ENCODE assay signal across 1 fruit fly cellular context in the genomic region with DNA sequence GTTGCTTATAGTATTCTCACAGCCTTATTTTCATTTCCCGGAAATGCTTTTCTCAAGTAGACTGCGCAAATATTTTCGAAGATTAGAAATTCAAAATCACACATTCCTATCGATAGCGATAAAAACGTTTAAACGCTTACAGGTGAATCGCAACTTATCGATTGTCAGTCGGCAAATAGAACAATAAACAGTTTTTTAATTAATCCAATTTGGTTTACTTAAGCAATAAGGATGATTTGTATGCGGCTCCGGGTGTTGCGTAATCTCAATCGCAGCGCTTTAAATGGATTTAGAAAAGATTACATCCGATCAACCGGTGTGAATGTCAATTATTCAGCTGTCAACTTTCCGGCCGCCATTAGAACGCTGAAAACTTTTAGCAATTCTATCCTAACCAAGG.
TF ChIP-seq lines count a peak whose summit lies in the region.

CG6180 (plus strand) TSS at position 122 of the 400 bp plus-strand sequence.
CG15484 (minus strand) TSS at position 172 of the 400 bp plus-strand sequence.

TF ChIP-seq in whole organism, embryonic, 481 proteins besides CTCF, POLR2A, EP300 and RAD21 (continued from another document and continues in another):
- no peak for TF ChIP-seq Gsc (GFP tag; IDR thresholded peaks at IDR 0.05; lab: Robert Waterston, UW)
- TF ChIP-seq Xrp1 (GFP tag; IDR thresholded peaks at IDR 0.05; lab: Robert Waterston, UW): no peak
- TF ChIP-seq Hr39 (optimal IDR thresholded peaks at IDR 0.05; lab: Kevin White, UChicago): no peak
- TF ChIP-seq CG15011 (GFP tag; optimal IDR thresholded peaks at IDR 0.05; lab: Kevin White, UChicago): no peak
- TF ChIP-seq disco-r (GFP tag; optimal IDR thresholded peaks at IDR 0.05; lab: Kevin White, UChicago): no peak
- 0 out of 3 replicates have a peak, but pooled peaks have one; percentile 15 for TF ChIP-seq CG7963 (GFP tag; IDR thresholded peaks at IDR 0.05; lab: Robert Waterston, UW; ENCODE audit: partially characterized antibody)
- 0 out of 3 replicates have a peak, but pooled peaks have one; percentile 28 for TF ChIP-seq zfh1 (GFP tag; IDR thresholded peaks at IDR 0.05; lab: Robert Waterston, UW)
- TF ChIP-seq B-H2 (GFP tag; optimal IDR thresholded peaks at IDR 0.05; lab: Kevin White, UChicago): no peak
- TF ChIP-seq CG7928 (GFP tag; optimal IDR thresholded peaks at IDR 0.05; lab: Kevin White, UChicago): no peak
- TF ChIP-seq Med (GFP tag; lab: Kevin White, UChicago): peak; percentile 83
- TF ChIP-seq gfzf (GFP tag; optimal IDR thresholded peaks at IDR 0.05; lab: Kevin White, UChicago): peak; percentile 13
- TF ChIP-seq ato (GFP tag; IDR thresholded peaks at IDR 0.05; lab: Robert Waterston, UW; ENCODE audit: partially characterized antibody): peak; percentile 24; the same call in 1 of the 2 replicates
- TF ChIP-seq nerfin-1 (tag; optimal IDR thresholded peaks at IDR 0.05; lab: Kevin White, UChicago): no peak
- TF ChIP-seq Ravus (GFP tag; IDR thresholded peaks at IDR 0.05; lab: Robert Waterston, UW): no peak
- TF ChIP-seq HmgD (GFP tag; optimal IDR thresholded peaks at IDR 0.05; lab: Kevin White, UChicago): no peak
- no peak for TF ChIP-seq shn (GFP tag; optimal IDR thresholded peaks at IDR 0.05; lab: Kevin White, UChicago)
- TF ChIP-seq eve (GFP tag; optimal IDR thresholded peaks at IDR 0.05; lab: Kevin White, UChicago): no peak
- no peak for TF ChIP-seq wor (GFP tag; IDR thresholded peaks at IDR 0.05; lab: Robert Waterston, UW)
- no peak for TF ChIP-seq CG13894 (tag; optimal IDR thresholded peaks at IDR 0.05; lab: Kevin White, UChicago)
- no peak for TF ChIP-seq mld (GFP tag; IDR thresholded peaks at IDR 0.05; lab: Robert Waterston, UW; ENCODE audit: partially characterized antibody)
- TF ChIP-seq CG4617 (GFP tag; optimal IDR thresholded peaks at IDR 0.05; lab: Kevin White, UChicago; ENCODE audit: borderline replicate concordance): peak; percentile 47
- peak; percentile 58 for TF ChIP-seq Scr (GFP tag; IDR thresholded peaks at IDR 0.05; lab: Robert Waterston, UW; ENCODE audit: partially characterized antibody)
- no peak for TF ChIP-seq sim (GFP tag; IDR thresholded peaks at IDR 0.05; lab: Robert Waterston, UW)
- no peak for TF ChIP-seq bcd (GFP tag; optimal IDR thresholded peaks at IDR 0.05; lab: Kevin White, UChicago)
- no peak for TF ChIP-seq CG10431 (GFP tag; optimal IDR thresholded peaks at IDR 0.05; lab: Kevin White, UChicago)
- no peak for TF ChIP-seq CG18619 (GFP tag; optimal IDR thresholded peaks at IDR 0.05; lab: Kevin White, UChicago)
- TF ChIP-seq YL-1 (GFP tag; optimal IDR thresholded peaks at IDR 0.05; lab: Kevin White, UChicago): no peak
- no peak for TF ChIP-seq ci (GFP tag; IDR thresholded peaks at IDR 0.05; lab: Robert Waterston, UW)
- TF ChIP-seq otp (GFP tag; IDR thresholded peaks at IDR 0.05; lab: Robert Waterston, UW): no peak
- no peak for TF ChIP-seq zf30C (GFP tag; optimal IDR thresholded peaks at IDR 0.05; lab: Kevin White, UChicago)
- no peak for TF ChIP-seq Taf1 (GFP tag; IDR thresholded peaks at IDR 0.05; lab: Robert Waterston, UW)
- peak; percentile 17 for TF ChIP-seq zen (tag; optimal IDR thresholded peaks at IDR 0.05; lab: Kevin White, UChicago)
- TF ChIP-seq CG17385 (GFP tag; optimal IDR thresholded peaks at IDR 0.05; lab: Kevin White, UChicago): peak; percentile 22
- TF ChIP-seq H2.0 (GFP tag; IDR thresholded peaks at IDR 0.05; lab: Robert Waterston, UW): no peak
- no peak for TF ChIP-seq org-1 (GFP tag; optimal IDR thresholded peaks at IDR 0.05; lab: Kevin White, UChicago)
- peak; percentile 48; the same call in 2 of the 3 replicates for TF ChIP-seq CG34224 (GFP tag; IDR thresholded peaks at IDR 0.05; lab: Robert Waterston, UW; ENCODE audit: partially characterized antibody)
- TF ChIP-seq Doc2 (GFP tag; IDR thresholded peaks at IDR 0.05; lab: Robert Waterston, UW): no peak
- TF ChIP-seq phol (tag; optimal IDR thresholded peaks at IDR 0.05; lab: Kevin White, UChicago): peak; percentile 89
- TF ChIP-seq CG16863 (GFP tag; optimal IDR thresholded peaks at IDR 0.05; lab: Kevin White, UChicago): no peak
- TF ChIP-seq fd102C (GFP tag; optimal IDR thresholded peaks at IDR 0.05; lab: Kevin White, UChicago): no peak
- no peak for TF ChIP-seq jigr1 (GFP tag; IDR thresholded peaks at IDR 0.05; lab: Robert Waterston, UW)
- TF ChIP-seq CG4282 (GFP tag; optimal IDR thresholded peaks at IDR 0.05; lab: Kevin White, UChicago): no peak
- no peak for TF ChIP-seq tin (GFP tag; optimal IDR thresholded peaks at IDR 0.05; lab: Kevin White, UChicago)
- no peak for TF ChIP-seq Lim3 (GFP tag; IDR thresholded peaks at IDR 0.05; lab: Robert Waterston, UW)
- TF ChIP-seq unpg (GFP tag; optimal IDR thresholded peaks at IDR 0.05; lab: Kevin White, UChicago): no peak
- TF ChIP-seq CG7745 (tag; optimal IDR thresholded peaks at IDR 0.05; lab: Kevin White, UChicago): no peak
- no peak for TF ChIP-seq CG17829 (tag; optimal IDR thresholded peaks at IDR 0.05; lab: Kevin White, UChicago)
- TF ChIP-seq dysf (GFP tag; IDR thresholded peaks at IDR 0.05; lab: Robert Waterston, UW): no peak
- TF ChIP-seq CG2116 (GFP tag; optimal IDR thresholded peaks at IDR 0.05; lab: Kevin White, UChicago): peak; percentile 74
- no peak for TF ChIP-seq cg (GFP tag; optimal IDR thresholded peaks at IDR 0.05; lab: Kevin White, UChicago)
- peak; percentile 6 for TF ChIP-seq CG13296 (GFP tag; optimal IDR thresholded peaks at IDR 0.05; lab: Kevin White, UChicago)
- no peak for TF ChIP-seq sima (GFP tag; optimal IDR thresholded peaks at IDR 0.05; lab: Kevin White, UChicago)
- peak; percentile 49 for TF ChIP-seq pzg (GFP tag; optimal IDR thresholded peaks at IDR 0.05; lab: Kevin White, UChicago)
- no peak for TF ChIP-seq Fer3 (tag; optimal IDR thresholded peaks at IDR 0.05; lab: Kevin White, UChicago)
- no peak for TF ChIP-seq ind (GFP tag; optimal IDR thresholded peaks at IDR 0.05; lab: Kevin White, UChicago)
- no peak for TF ChIP-seq Spps (tag; optimal IDR thresholded peaks at IDR 0.05; lab: Kevin White, UChicago)
- no peak for TF ChIP-seq Sox102F (GFP tag; optimal IDR thresholded peaks at IDR 0.05; lab: Kevin White, UChicago)
- no peak for TF ChIP-seq CG12071 (GFP tag; optimal IDR thresholded peaks at IDR 0.05; lab: Kevin White, UChicago)
- no peak for TF ChIP-seq CG14965 (GFP tag; optimal IDR thresholded peaks at IDR 0.05; lab: Kevin White, UChicago; ENCODE audit: borderline replicate concordance)
- TF ChIP-seq Hmx (GFP tag; optimal IDR thresholded peaks at IDR 0.05; lab: Kevin White, UChicago): no peak
- TF ChIP-seq hbn (GFP tag; IDR thresholded peaks at IDR 0.05; lab: Robert Waterston, UW; ENCODE audit: partially characterized antibody): peak; percentile 25; the same call in 1 of the 2 replicates
- TF ChIP-seq Stat92E (GFP tag; optimal IDR thresholded peaks at IDR 0.05; lab: Kevin White, UChicago): peak in 1 of 3 experiments; percentile 52
- TF ChIP-seq CG2120 (GFP tag; optimal IDR thresholded peaks at IDR 0.05; lab: Kevin White, UChicago): no peak
- no peak for TF ChIP-seq CG9932 (GFP tag; IDR thresholded peaks at IDR 0.05; lab: Robert Waterston, UW)
- TF ChIP-seq klu (GFP tag; IDR thresholded peaks at IDR 0.05; lab: Robert Waterston, UW): no peak
- TF ChIP-seq CG12942 (GFP tag; optimal IDR thresholded peaks at IDR 0.05; lab: Kevin White, UChicago): no peak
- TF ChIP-seq CG11456 (GFP tag; IDR thresholded peaks at IDR 0.05; lab: Robert Waterston, UW): no peak
- TF ChIP-seq vnd (GFP tag; IDR thresholded peaks at IDR 0.05; lab: Robert Waterston, UW; ENCODE audit: partially characterized antibody): 0 out of 3 replicates have a peak, but pooled peaks have one; percentile 30
- TF ChIP-seq Opbp (GFP tag; IDR thresholded peaks at IDR 0.05; lab: Robert Waterston, UW; ENCODE audit: partially characterized antibody): peak; percentile 23; the same call in 1 of the 3 replicates
- TF ChIP-seq gt (GFP tag; IDR thresholded peaks at IDR 0.05; lab: Robert Waterston, UW): no peak
- peak; percentile 74 for TF ChIP-seq Myb (GFP tag; optimal IDR thresholded peaks at IDR 0.05; lab: Kevin White, UChicago)
- 0 out of 3 replicates have a peak, but pooled peaks have one; percentile 16 for TF ChIP-seq CG34422 (GFP tag; IDR thresholded peaks at IDR 0.05; lab: Robert Waterston, UW)
- TF ChIP-seq D19A (tag; optimal IDR thresholded peaks at IDR 0.05; lab: Kevin White, UChicago): no peak
- no peak for TF ChIP-seq Hr3 (GFP tag; optimal IDR thresholded peaks at IDR 0.05; lab: Kevin White, UChicago)
- TF ChIP-seq CG14710 (tag; optimal IDR thresholded peaks at IDR 0.05; lab: Kevin White, UChicago): peak; percentile 32
- TF ChIP-seq CG9817 (tag; optimal IDR thresholded peaks at IDR 0.05; lab: Kevin White, UChicago): no peak
- TF ChIP-seq dmrt99B (tag; optimal IDR thresholded peaks at IDR 0.05; lab: Kevin White, UChicago): no peak
- no peak for TF ChIP-seq Usf (GFP tag; optimal IDR thresholded peaks at IDR 0.05; lab: Kevin White, UChicago)
- TF ChIP-seq cas (GFP tag; IDR thresholded peaks at IDR 0.05; lab: Robert Waterston, UW): no peak
- TF ChIP-seq pb (GFP tag; optimal IDR thresholded peaks at IDR 0.05; lab: Kevin White, UChicago): no peak
- TF ChIP-seq CG10979 (tag; optimal IDR thresholded peaks at IDR 0.05; lab: Kevin White, UChicago): peak; percentile 11
- peak; percentile 63 for TF ChIP-seq CG13287 (GFP tag; IDR thresholded peaks at IDR 0.05; lab: Robert Waterston, UW; ENCODE audit: partially characterized antibody)
- peak; percentile 30 for TF ChIP-seq MESR4 (GFP tag; optimal IDR thresholded peaks at IDR 0.05; lab: Kevin White, UChicago)
- peak; percentile 34; the same call in 1 of the 3 replicates for TF ChIP-seq knrl (GFP tag; IDR thresholded peaks at IDR 0.05; lab: Robert Waterston, UW; ENCODE audit: partially characterized antibody)
- TF ChIP-seq trh (GFP tag; optimal IDR thresholded peaks at IDR 0.05; lab: Kevin White, UChicago): no peak
- no peak for TF ChIP-seq CG14667 (GFP tag; IDR thresholded peaks at IDR 0.05; lab: Robert Waterston, UW)
- no peak for TF ChIP-seq Rx (GFP tag; IDR thresholded peaks at IDR 0.05; lab: Robert Waterston, UW)
- no peak for TF ChIP-seq slbo (GFP tag; IDR thresholded peaks at IDR 0.05; lab: Robert Waterston, UW)
- no peak for TF ChIP-seq CG17186 (GFP tag; optimal IDR thresholded peaks at IDR 0.05; lab: Kevin White, UChicago)
- TF ChIP-seq Sin3A (optimal IDR thresholded peaks at IDR 0.05; lab: Kevin White, UChicago): peak; percentile 50
- TF ChIP-seq chinmo (GFP tag; IDR thresholded peaks at IDR 0.05; lab: Robert Waterston, UW; ENCODE audit: partially characterized antibody): no peak
- TF ChIP-seq toy (GFP tag; IDR thresholded peaks at IDR 0.05; lab: Robert Waterston, UW): no peak
- TF ChIP-seq fd64A (GFP tag; optimal IDR thresholded peaks at IDR 0.05; lab: Kevin White, UChicago): no peak
- TF ChIP-seq CG7987 (GFP tag; optimal IDR thresholded peaks at IDR 0.05; lab: Kevin White, UChicago): no peak
- peak; percentile 2 for TF ChIP-seq CG3281 (GFP tag; optimal IDR thresholded peaks at IDR 0.05; lab: Kevin White, UChicago)
- peak; percentile 51; the same call in 1 of the 3 replicates for TF ChIP-seq CG16813 (GFP tag; IDR thresholded peaks at IDR 0.05; lab: Robert Waterston, UW; ENCODE audit: partially characterized antibody)
- TF ChIP-seq schlank (tag; optimal IDR thresholded peaks at IDR 0.05; lab: Kevin White, UChicago): no peak
- peak; percentile 12 for TF ChIP-seq CG34376 (GFP tag; optimal IDR thresholded peaks at IDR 0.05; lab: Kevin White, UChicago)
- peak; percentile 60 for TF ChIP-seq HLH4C (GFP tag; IDR thresholded peaks at IDR 0.05; lab: Robert Waterston, UW; ENCODE audit: partially characterized antibody)
- no peak for TF ChIP-seq wek (GFP tag; optimal IDR thresholded peaks at IDR 0.05; lab: Kevin White, UChicago)
- peak in 1 of 2 experiments; percentile 16 for TF ChIP-seq crp (GFP tag; optimal IDR thresholded peaks at IDR 0.05; lab: Kevin White, UChicago)
- no peak for TF ChIP-seq sc (optimal IDR thresholded peaks at IDR 0.05; lab: Kevin White, UChicago)
- no peak for TF ChIP-seq sc (GFP tag; optimal IDR thresholded peaks at IDR 0.05; lab: Kevin White, UChicago)
- TF ChIP-seq CG3838 (GFP tag; optimal IDR thresholded peaks at IDR 0.05; lab: Kevin White, UChicago): no peak
- no peak for TF ChIP-seq CG8924 (tag; optimal IDR thresholded peaks at IDR 0.05; lab: Kevin White, UChicago)
- TF ChIP-seq Jarid2 (GFP tag; optimal IDR thresholded peaks at IDR 0.05; lab: Kevin White, UChicago): no peak
- TF ChIP-seq CG32772 (GFP tag; IDR thresholded peaks at IDR 0.05; lab: Robert Waterston, UW): no peak
- peak; percentile 54 for TF ChIP-seq MBD-R2 (GFP tag; IDR thresholded peaks at IDR 0.05; lab: Robert Waterston, UW)
- no peak for TF ChIP-seq peb (GFP tag; IDR thresholded peaks at IDR 0.05; lab: Robert Waterston, UW)
- no peak for TF ChIP-seq sob (GFP tag; IDR thresholded peaks at IDR 0.05; lab: Robert Waterston, UW)
- TF ChIP-seq CG12659 (GFP tag; optimal IDR thresholded peaks at IDR 0.05; lab: Kevin White, UChicago): peak; percentile 40
- TF ChIP-seq run (tag; optimal IDR thresholded peaks at IDR 0.05; lab: Kevin White, UChicago): no peak
- TF ChIP-seq stwl (tag; optimal IDR thresholded peaks at IDR 0.05; lab: Kevin White, UChicago): peak; percentile 48
- peak; percentile 23 for TF ChIP-seq Sry-β (GFP tag; optimal IDR thresholded peaks at IDR 0.05; lab: Kevin White, UChicago)
- TF ChIP-seq tup (GFP tag; optimal IDR thresholded peaks at IDR 0.05; lab: Kevin White, UChicago): no peak
- no peak for TF ChIP-seq en (GFP tag; optimal IDR thresholded peaks at IDR 0.05; lab: Kevin White, UChicago)
- no peak for TF ChIP-seq CG17612 (GFP tag; IDR thresholded peaks at IDR 0.05; lab: Robert Waterston, UW)
- TF ChIP-seq Meics (GFP tag; optimal IDR thresholded peaks at IDR 0.05; lab: Kevin White, UChicago): no peak
- peak; percentile 91 for TF ChIP-seq Ets97D (GFP tag; optimal IDR thresholded peaks at IDR 0.05; lab: Kevin White, UChicago)
- TF ChIP-seq Mad (GFP tag; optimal IDR thresholded peaks at IDR 0.05; lab: Kevin White, UChicago): no peak
- peak; percentile 55 for TF ChIP-seq BEAF-32 (GFP tag; optimal IDR thresholded peaks at IDR 0.05; lab: Kevin White, UChicago)
- no peak for TF ChIP-seq CG32532 (GFP tag; IDR thresholded peaks at IDR 0.05; lab: Robert Waterston, UW)
- peak; percentile 30 for TF ChIP-seq CG1603 (tag; optimal IDR thresholded peaks at IDR 0.05; lab: Kevin White, UChicago)
- TF ChIP-seq Dp (GFP tag; optimal IDR thresholded peaks at IDR 0.05; lab: Kevin White, UChicago): peak; percentile 74
- TF ChIP-seq exex (tag; optimal IDR thresholded peaks at IDR 0.05; lab: Kevin White, UChicago): peak; percentile 16
- peak; percentile 70 for TF ChIP-seq Dref (GFP tag; IDR thresholded peaks at IDR 0.05; lab: Robert Waterston, UW)
- no peak; the same call in 2 of the 3 replicates for TF ChIP-seq CG6791 (GFP tag; IDR thresholded peaks at IDR 0.05; lab: Robert Waterston, UW; ENCODE audit: partially characterized antibody)
